Fruit fly (Drosophila melanogaster): ENCODE results near the gene Lip1.

Lip1 gene

dm6 chr2L:10732343-10732808 lies 31.0 kb upstream of the Lip1 start, which contains the start of the genes EMC3 and Dpy-30L1 (continued):
- TF ChIP-seq CG16813 (GFP tag; IDR thresholded peaks at IDR 0.05; ENCODE audit: partially characterized antibody): peak; percentile 88
- no peak for TF ChIP-seq CG9797 (GFP tag; optimal IDR thresholded peaks at IDR 0.05)
- TF ChIP-seq hb (GFP tag; IDR thresholded peaks at IDR 0.05; ENCODE audit: partially characterized antibody): peak; percentile 73; the same call in 2 of the 3 replicates
- TF ChIP-seq E2f1 (GFP tag; IDR thresholded peaks at IDR 0.05): no peak
- TF ChIP-seq CG6791 (GFP tag; IDR thresholded peaks at IDR 0.05; ENCODE audit: partially characterized antibody): peak; percentile 42; the same call in 1 of the 3 replicates
- TF ChIP-seq CG18619 (GFP tag; optimal IDR thresholded peaks at IDR 0.05): no peak
- TF ChIP-seq Abd-B (GFP tag; optimal IDR thresholded peaks at IDR 0.05): peak; percentile 51
- no peak for TF ChIP-seq oc (tag; optimal IDR thresholded peaks at IDR 0.05)
- no peak for TF ChIP-seq pfk (GFP tag; optimal IDR thresholded peaks at IDR 0.05)
- peak; percentile 17 for TF ChIP-seq CG9609 (GFP tag; optimal IDR thresholded peaks at IDR 0.05)
- TF ChIP-seq YL-1 (GFP tag; optimal IDR thresholded peaks at IDR 0.05): peak; percentile 88
- TF ChIP-seq CG15514 (GFP tag; optimal IDR thresholded peaks at IDR 0.05): peak; percentile 71
- TF ChIP-seq zen2 (GFP tag; IDR thresholded peaks at IDR 0.05; ENCODE audit: partially characterized antibody): peak; percentile 69; the same call in 1 of the 3 replicates
- TF ChIP-seq dm (GFP tag; optimal IDR thresholded peaks at IDR 0.05): peak; percentile 8
- no peak for TF ChIP-seq D (optimal IDR thresholded peaks at IDR 0.05)
- no peak for TF ChIP-seq D (GFP tag; optimal IDR thresholded peaks at IDR 0.05)
- peak; percentile 45 for TF ChIP-seq Dip3 (GFP tag; optimal IDR thresholded peaks at IDR 0.05)
- TF ChIP-seq Dip2 (GFP tag; IDR thresholded peaks at IDR 0.05): no peak
- no peak for TF ChIP-seq CG3281 (GFP tag; optimal IDR thresholded peaks at IDR 0.05)
- TF ChIP-seq klu (GFP tag; IDR thresholded peaks at IDR 0.05): peak; percentile 12; the same call in 1 of the 2 replicates
- 0 out of 2 replicates have a peak, but pooled peaks have one; percentile 35 for TF ChIP-seq CG31224 (GFP tag; IDR thresholded peaks at IDR 0.05)
- peak; percentile 10 for TF ChIP-seq caup (GFP tag; optimal IDR thresholded peaks at IDR 0.05; ENCODE audit: severe bottlenecking)
- TF ChIP-seq ase (GFP tag; IDR thresholded peaks at IDR 0.05): peak; percentile 23; the same call in 1 of the 3 replicates
- TF ChIP-seq Hey (tag; optimal IDR thresholded peaks at IDR 0.05): no peak
- TF ChIP-seq Antp (GFP tag; optimal IDR thresholded peaks at IDR 0.05): peak; percentile 57
- TF ChIP-seq Dbx (GFP tag; IDR thresholded peaks at IDR 0.05): peak; percentile 75
- TF ChIP-seq dati (GFP tag; IDR thresholded peaks at IDR 0.05): no peak
- no peak for TF ChIP-seq btn (GFP tag; optimal IDR thresholded peaks at IDR 0.05)
- no peak for TF ChIP-seq gsb-n (tag; optimal IDR thresholded peaks at IDR 0.05)
- no peak for TF ChIP-seq sug (tag; optimal IDR thresholded peaks at IDR 0.05)
- no peak for TF ChIP-seq CG17328 (GFP tag; IDR thresholded peaks at IDR 0.05)
- TF ChIP-seq CG14860 (GFP tag; IDR thresholded peaks at IDR 0.05; ENCODE audit: partially characterized antibody): peak; percentile 86
- TF ChIP-seq scrt (GFP tag; optimal IDR thresholded peaks at IDR 0.05): no peak
- TF ChIP-seq hth (optimal IDR thresholded peaks at IDR 0.05): no peak
- no peak for TF ChIP-seq sr (GFP tag; IDR thresholded peaks at IDR 0.05)
- TF ChIP-seq Ets65A (GFP tag): peak; percentile 92
- peak; percentile 41 for TF ChIP-seq CG15696 (tag; optimal IDR thresholded peaks at IDR 0.05)
- TF ChIP-seq CG13775 (GFP tag; optimal IDR thresholded peaks at IDR 0.05): peak; percentile 70
- 0 out of 2 replicates have a peak, but pooled peaks have one; percentile 17 for TF ChIP-seq NFAT (GFP tag; IDR thresholded peaks at IDR 0.05)
- TF ChIP-seq nerfin-2 (GFP tag; IDR thresholded peaks at IDR 0.05; ENCODE audit: partially characterized antibody): peak; percentile 47; the same call in 1 of the 2 replicates
- peak in 1 of 2 experiments; percentile 53 for TF ChIP-seq bsh (GFP tag; optimal IDR thresholded peaks at IDR 0.05)
- peak; percentile 24 for TF ChIP-seq CG2202 (tag; optimal IDR thresholded peaks at IDR 0.05)
- TF ChIP-seq CG2129 (GFP tag; IDR thresholded peaks at IDR 0.05; ENCODE audit: partially characterized antibody): peak; percentile 82
- no peak for TF ChIP-seq CG15073 (GFP tag; optimal IDR thresholded peaks at IDR 0.05)
- TF ChIP-seq her (GFP tag; optimal IDR thresholded peaks at IDR 0.05): no peak
- TF ChIP-seq sob (GFP tag; IDR thresholded peaks at IDR 0.05): peak; percentile 55; the same call in 1 of the 2 replicates
- TF ChIP-seq Poxn (GFP tag; IDR thresholded peaks at IDR 0.05): no peak
- no peak for TF ChIP-seq abd-A (tag; optimal IDR thresholded peaks at IDR 0.05)
- no peak for TF ChIP-seq CG8290 (GFP tag; optimal IDR thresholded peaks at IDR 0.05)
- no peak for TF ChIP-seq CG8290 (tag; optimal IDR thresholded peaks at IDR 0.05)
